Worm (Caenorhabditis elegans) whole organism, young adult: ENCODE measurements around the gene rde-8.

Source experiments
- F55B11.4 ChIP-seq: sonication (generic microtip); optimal IDR thresholded peaks from 2 replicates; lab custom pipeline; 2016; ENCODE audit warnings: missing compliant biosample characterization, missing genetic modification characterization, borderline replicate concordance; ENCODE audit not compliant: insufficient read depth
- F57A8.1 ChIP-seq: fragments of 200-800 bp; sonication (Bioruptor generic); optimal IDR thresholded peaks from 2 replicates; lab custom pipeline; 2018; ENCODE audit warnings: mild to moderate bottlenecking, missing genetic modification characterization, moderate library complexity, missing compliant biosample characterization
- Y53G8AR.9 ChIP-seq: fragments of 200-800 bp; sonication (Bioruptor generic); conservative IDR thresholded peaks from 2 replicates; pipeline ENCODE4 v1.3.6; 2022; ENCODE audit warnings: missing genetic modification reagents, missing genetic modification characterization, missing compliant biosample characterization
- ama-1 ChIP-seq, 3 experiments: fragments of 150-350 bp in 1 of 3; sonication (generic microtip) in 2 of 3; optimal IDR thresholded peaks; 2 replicates each; lab custom pipeline; 2014 to 2018; ENCODE audit warnings: missing biosample characterization in 2 of 3, missing genetic modification characterization in 2 of 3, missing genetic modification reagents in 2 of 3
- attf-5 ChIP-seq: fragments of 200-800 bp; sonication (Bioruptor generic); optimal IDR thresholded peaks from 2 replicates; lab custom pipeline; 2018; ENCODE audit warnings: mild to moderate bottlenecking, missing genetic modification characterization, missing compliant biosample characterization
- chd-7 ChIP-seq: sonication (generic microtip); optimal IDR thresholded peaks from 2 replicates; lab custom pipeline; 2016; ENCODE audit warnings: mild to moderate bottlenecking, missing genetic modification characterization, moderate library complexity, missing compliant biosample characterization
- him-1 ChIP-seq: sonication (generic microtip); optimal IDR thresholded peaks from 2 replicates; lab custom pipeline; 2016; ENCODE audit warnings: missing genotype, missing genetic modification reagents, missing genetic modification characterization, missing compliant biosample characterization
- mcd-1 ChIP-seq: fragments of 200-800 bp; sonication (Bioruptor generic); IDR thresholded peaks from 2 replicates; pipeline ENCODE4 v1.3.6; 2022; ENCODE audit warnings: missing genetic modification reagents, missing genetic modification characterization, missing compliant biosample characterization
- mes-4 ChIP-seq: sonication (generic microtip); optimal IDR thresholded peaks from 2 replicates; lab custom pipeline; 2016; ENCODE audit warnings: missing genotype, missing genetic modification characterization, missing compliant biosample characterization
- nhr-120 ChIP-seq: fragments of 200-800 bp; sonication (Bioruptor generic); IDR thresholded peaks from 2 replicates; pipeline ENCODE4 v1.3.6; 2022; ENCODE audit warnings: missing genetic modification characterization, missing compliant biosample characterization

DNA sequence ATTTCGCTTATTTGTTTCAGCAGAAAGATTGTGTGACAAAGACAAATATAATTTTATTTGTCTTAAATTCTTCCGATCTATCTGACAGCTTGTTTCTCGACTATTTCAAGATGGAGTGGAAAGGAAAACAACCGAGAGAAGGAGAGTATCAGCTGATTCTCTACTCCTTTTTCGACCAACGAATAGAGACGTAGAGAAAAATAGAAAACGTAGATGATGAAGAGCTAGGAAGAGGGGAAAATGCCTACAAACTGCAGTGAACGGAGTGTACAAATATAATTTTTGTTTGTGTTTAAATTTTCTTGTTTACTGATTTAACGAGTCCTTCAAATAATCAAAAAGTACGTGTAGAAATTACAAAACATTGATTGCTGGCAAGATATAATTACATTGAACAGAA, 44.7 kb upstream of the rde-8 start:
- TF ChIP-seq Y53G8AR.9 (GFP tag; lab: Robert Waterston, UW) = no peak
- TF ChIP-seq him-1 (tag; lab: Kevin White, UChicago) = no peak
- no peak for TF ChIP-seq chd-7 (tag; lab: Kevin White, UChicago)
- TF ChIP-seq mes-4 (tag; lab: Kevin White, UChicago) = no peak
- TF ChIP-seq F55B11.4 (tag; lab: Kevin White, UChicago) = no peak
- TF ChIP-seq attf-5 = no peak
- no peak for TF ChIP-seq nhr-120 (GFP tag; lab: Robert Waterston, UW)
- no peak for TF ChIP-seq mcd-1 (GFP tag; lab: Robert Waterston, UW)
- no peak for TF ChIP-seq F57A8.1 (GFP tag; lab: Kevin White, UChicago)
- no peak for TF ChIP-seq ama-1 (optimal IDR thresholded peaks at IDR 0.05; lab: Kevin White, UChicago)
- TF ChIP-seq ama-1 (GFP tag; optimal IDR thresholded peaks at IDR 0.05; lab: Kevin White, UChicago) = no peak
